Fruit fly (Drosophila melanogaster) whole organism, prepupa: ENCODE measurements around the gene CG5608.

Experiments used
- Blimp-1 ChIP-seq: fragments of 200-800 bp; sonication (Bioruptor generic); optimal IDR thresholded peaks from 3 replicates; lab custom pipeline; 2017; ENCODE audit warnings: missing biosample characterization, missing genetic modification characterization, mild to moderate bottlenecking, moderate library complexity, missing genetic modification reagents
- CG3032 ChIP-seq: fragments of 200-800 bp; optimal IDR thresholded peaks from 2 replicates; lab custom pipeline; 2019; ENCODE audit warnings: missing biosample characterization, mild to moderate bottlenecking, missing genetic modification characterization, moderate library complexity
- CG7368 ChIP-seq: fragments of 200-800 bp; sonication (Bioruptor generic); optimal IDR thresholded peaks from 3 replicates; lab custom pipeline; 2016; ENCODE audit warnings: missing biosample characterization, missing genetic modification characterization
- Ets21C ChIP-seq: fragments of 200-800 bp; sonication (Bioruptor generic); optimal IDR thresholded peaks from 3 replicates; lab custom pipeline; 2016; ENCODE audit warnings: missing biosample characterization, missing genetic modification characterization
- Gug ChIP-seq: fragments of 200-800 bp; sonication (Bioruptor generic); IDR thresholded peaks from 2 replicates; pipeline ENCODE4 v1.3.6; 2022; ENCODE audit warnings: missing biosample characterization, missing genetic modification characterization
- Hr39 ChIP-seq: fragments of 200-800 bp; sonication (Bioruptor generic); optimal IDR thresholded peaks from 2 replicates; lab custom pipeline; 2016; ENCODE audit warnings: missing biosample characterization, missing genetic modification characterization
- eg ChIP-seq: fragments of 200-800 bp; sonication (Bioruptor generic); IDR thresholded peaks from 3 replicates; pipeline ENCODE4 v1.3.6; 2022; ENCODE audit warnings: missing biosample characterization, missing genetic modification characterization
- spab ChIP-seq: fragments of 200-800 bp; sonication (Bioruptor generic); optimal IDR thresholded peaks from 2 replicates; lab custom pipeline; 2017; ENCODE audit warnings: missing biosample characterization, mild to moderate bottlenecking, missing genetic modification characterization, missing genetic modification reagents
- topi ChIP-seq: fragments of 200-800 bp; sonication (Bioruptor generic); optimal IDR thresholded peaks from 3 replicates; lab custom pipeline; 2016; ENCODE audit warnings: missing biosample characterization, missing genetic modification characterization

dm6 chr3R:12456370-12456940, 8.6 kb downstream of the CG5608 start, which contains the start of gene trus:
- TF ChIP-seq Gug = no peak
- no peak for TF ChIP-seq eg (GFP tag; lab: Robert Waterston, UW)
- TF ChIP-seq Ets21C (GFP tag; lab: Kevin White, UChicago) = no peak
- TF ChIP-seq Blimp-1 = no peak
- TF ChIP-seq spab (GFP tag; lab: Kevin White, UChicago) = no peak
- TF ChIP-seq CG7368 (GFP tag; lab: Kevin White, UChicago) = no peak
- TF ChIP-seq topi (GFP tag; lab: Kevin White, UChicago) = no peak
- TF ChIP-seq CG3032 (tag; lab: Kevin White, UChicago) = no peak
- no peak for TF ChIP-seq Hr39 (GFP tag; lab: Kevin White, UChicago)
